Fruit fly (Drosophila melanogaster) whole organism, prepupa: ENCODE results near the gene CG4660.

Experiments used
- Blimp-1 ChIP-seq: fragments of 200-800 bp; sonication (Bioruptor generic); optimal IDR thresholded peaks from 3 replicates; lab custom pipeline; 2017; ENCODE audit warnings: missing biosample characterization, missing genetic modification characterization, mild to moderate bottlenecking, moderate library complexity, missing genetic modification reagents
- CG10631 ChIP-seq: fragments of 200-800 bp; sonication (Bioruptor generic); optimal IDR thresholded peaks from 2 replicates; lab custom pipeline; 2016; ENCODE audit warnings: missing biosample characterization, missing genetic modification characterization
- CG11294 ChIP-seq: fragments of 200-800 bp; sonication (Bioruptor generic); IDR thresholded peaks from 2 replicates; pipeline ENCODE4 v1.3.6; 2022; ENCODE audit warnings: missing biosample characterization, missing genetic modification characterization
- dsx ChIP-seq: fragments of 200-800 bp; optimal IDR thresholded peaks from 3 replicates; lab custom pipeline; 2019; ENCODE audit warnings: missing biosample characterization, mild to moderate bottlenecking, missing genetic modification characterization, moderate library complexity; ENCODE audit not compliant: poor library complexity, severe bottlenecking
- fkh ChIP-seq: fragments of 200-800 bp; sonication (Bioruptor generic); optimal IDR thresholded peaks from 3 replicates; lab custom pipeline; 2017; ENCODE audit warnings: missing biosample characterization, mild to moderate bottlenecking, missing genetic modification characterization, moderate library complexity
- salr ChIP-seq, 2 experiments: fragments of 200-800 bp; sonication (Bioruptor generic); optimal IDR thresholded peaks; 3 replicates each; lab custom pipeline; 2016 to 2018; ENCODE audit warnings: missing biosample characterization in 2 of 2, missing genetic modification characterization in 2 of 2, mild to moderate bottlenecking in 1 of 2

DNA sequence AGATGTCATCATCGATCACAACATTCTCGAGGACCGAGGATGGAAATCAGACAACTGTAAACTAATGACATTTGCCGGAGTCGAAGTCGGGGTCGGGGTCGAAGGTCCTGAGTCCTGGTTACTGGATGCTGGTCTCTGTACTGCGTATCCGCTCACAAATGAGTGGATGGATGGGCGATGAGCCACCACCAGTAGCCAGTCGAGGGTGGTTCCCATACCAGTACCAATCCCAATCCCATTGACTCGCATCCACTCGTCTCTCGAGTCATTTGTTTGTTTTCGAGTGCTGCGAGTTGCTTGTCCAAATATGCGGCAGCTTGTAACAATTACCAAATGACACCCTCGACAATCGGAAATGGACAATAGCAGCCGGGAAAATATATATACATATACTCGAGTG lies 48.3 kb downstream of the CG4660 start:
- no peak for TF ChIP-seq CG11294 (GFP tag; lab: Robert Waterston, UW)
- TF ChIP-seq dsx, result no peak
- TF ChIP-seq CG10631 (GFP tag; lab: Kevin White, UChicago), result no peak
- no peak for TF ChIP-seq Blimp-1 (GFP tag; lab: Kevin White, UChicago)
- no peak for TF ChIP-seq salr (GFP tag; optimal IDR thresholded peaks at IDR 0.05; lab: Kevin White, UChicago)
- no peak for TF ChIP-seq fkh (GFP tag; lab: Kevin White, UChicago)
